Fruit fly (Drosophila melanogaster) whole organism, pupa: ENCODE measurements around the gene CG9733.

Experiments used
- CG10348 ChIP-seq: fragments of 200-800 bp; sonication (Bioruptor generic); IDR thresholded peaks from 2 replicates; pipeline ENCODE4 v1.3.6; 2022; ENCODE audit warnings: missing biosample characterization, missing genetic modification characterization
- CG12605 ChIP-seq: fragments of 200-800 bp; sonication (Bioruptor generic); IDR thresholded peaks from 2 replicates; pipeline ENCODE4 v1.3.6; 2022; ENCODE audit warnings: missing biosample characterization, missing genetic modification characterization
- CG13204 ChIP-seq: fragments of 200-800 bp; sonication (Bioruptor generic); optimal IDR thresholded peaks from 2 replicates; lab custom pipeline; 2018; ENCODE audit warnings: missing biosample characterization, mild to moderate bottlenecking, missing genetic modification characterization, moderate library complexity
- CG14655 ChIP-seq: fragments of 200-800 bp; sonication (Bioruptor generic); optimal IDR thresholded peaks from 3 replicates; lab custom pipeline; 2017; ENCODE audit warnings: mild to moderate bottlenecking, missing biosample characterization, missing genetic modification reagents, missing genetic modification characterization
- CG15710 ChIP-seq: fragments of 200-800 bp; sonication (Bioruptor generic); optimal IDR thresholded peaks from 2 replicates; lab custom pipeline; 2018; ENCODE audit warnings: missing biosample characterization, mild to moderate bottlenecking, missing genetic modification characterization, moderate library complexity
- CG17806 ChIP-seq: fragments of 200-800 bp; sonication (Bioruptor generic); optimal IDR thresholded peaks from 2 replicates; lab custom pipeline; 2018; ENCODE audit warnings: missing biosample characterization, mild to moderate bottlenecking, missing genetic modification characterization, moderate library complexity
- CG32121 ChIP-seq: fragments of 200-800 bp; sonication (Bioruptor generic); IDR thresholded peaks from 2 replicates; pipeline ENCODE4 v1.3.6; 2022; ENCODE audit warnings: missing biosample characterization, missing genetic modification characterization
- CG34367 ChIP-seq: fragments of 200-800 bp; sonication (Bioruptor generic); optimal IDR thresholded peaks from 2 replicates; lab custom pipeline; 2018; ENCODE audit warnings: missing biosample characterization, mild to moderate bottlenecking, missing genetic modification characterization
- CG4496 ChIP-seq: fragments of 200-800 bp; sonication (Bioruptor generic); IDR thresholded peaks from 3 replicates; pipeline ENCODE4 v1.3.6; 2022; ENCODE audit warnings: missing biosample characterization, missing genetic modification characterization
- CG8159 ChIP-seq: fragments of 200-800 bp; sonication (Bioruptor generic); optimal IDR thresholded peaks from 3 replicates; lab custom pipeline; 2018; ENCODE audit warnings: missing biosample characterization, mild to moderate bottlenecking, missing genetic modification characterization, moderate library complexity
- CG8301 ChIP-seq: fragments of 200-800 bp; sonication (Bioruptor generic); optimal IDR thresholded peaks from 2 replicates; lab custom pipeline; 2018; ENCODE audit warnings: missing biosample characterization, mild to moderate bottlenecking, missing genetic modification characterization
- CG9948 ChIP-seq: fragments of 200-800 bp; sonication (Bioruptor generic); optimal IDR thresholded peaks from 2 replicates; lab custom pipeline; 2018; ENCODE audit warnings: missing biosample characterization, mild to moderate bottlenecking, missing genetic modification characterization, moderate library complexity
- D1 ChIP-seq: fragments of 200-800 bp; sonication (Bioruptor generic); optimal IDR thresholded peaks from 2 replicates; lab custom pipeline; 2018; ENCODE audit warnings: missing biosample characterization, mild to moderate bottlenecking, missing genetic modification characterization, moderate library complexity
- EcR ChIP-seq: fragments of 200-800 bp; sonication (Bioruptor generic); optimal IDR thresholded peaks from 3 replicates; lab custom pipeline; 2019; ENCODE audit warnings: missing biosample characterization, missing genetic modification characterization, mild to moderate bottlenecking, moderate library complexity, missing genetic modification reagents
- Ets98B ChIP-seq: fragments of 200-800 bp; sonication (Bioruptor generic); IDR thresholded peaks from 2 replicates; pipeline ENCODE4 v1.3.6; 2022; ENCODE audit warnings: missing biosample characterization, missing genetic modification characterization
- Pif1A ChIP-seq: fragments of 200-800 bp; sonication (Bioruptor generic); optimal IDR thresholded peaks from 3 replicates; lab custom pipeline; 2016; ENCODE audit warnings: missing biosample characterization, missing genetic modification characterization
- Pif1B ChIP-seq: fragments of 200-800 bp; sonication (Bioruptor generic); optimal IDR thresholded peaks from 3 replicates; lab custom pipeline; 2016; ENCODE audit warnings: missing biosample characterization, missing genetic modification characterization
- Snoo ChIP-seq: fragments of 200-800 bp; sonication (Bioruptor generic); optimal IDR thresholded peaks from 3 replicates; lab custom pipeline; 2017; ENCODE audit warnings: missing biosample characterization, mild to moderate bottlenecking, missing genetic modification characterization, inconsistent platforms
- fd96Ca ChIP-seq: fragments of 200-800 bp; sonication (Bioruptor generic); IDR thresholded peaks from 3 replicates; pipeline ENCODE4 v1.3.6; 2022; ENCODE audit warnings: missing biosample characterization, missing genetic modification characterization
- gl ChIP-seq: fragments of 200-800 bp; sonication (Bioruptor generic); optimal IDR thresholded peaks from 2 replicates; lab custom pipeline; 2018; ENCODE audit warnings: missing biosample characterization, mild to moderate bottlenecking, missing genetic modification characterization
- rn ChIP-seq: fragments of 200-800 bp; sonication (Bioruptor generic); IDR thresholded peaks from 2 replicates; pipeline ENCODE4 v1.3.6; 2022; ENCODE audit warnings: missing biosample characterization, missing genetic modification characterization

Gene CG9733

dm6 chr3R:30275970-30276369 lies 29.5 kb upstream of the CG9733 start:
- TF ChIP-seq rn (GFP tag; lab: Robert Waterston, UW) (no peak), EcR (no peak), CG12605 (no peak), CG8301 (no peak), CG15710 (tag; lab: Kevin White, UChicago) (no peak), fd96Ca (GFP tag; lab: Robert Waterston, UW) (no peak), Pif1A (GFP tag; lab: Kevin White, UChicago) (no peak), gl (tag; lab: Kevin White, UChicago) (no peak), D1 (no peak)

dm6 chr3R:30273898-30274297 lies 27.4 kb upstream of the CG9733 start:
- TF ChIP-seq CG9948 (tag; lab: Kevin White, UChicago), result no peak
- no peak for TF ChIP-seq EcR
- no peak for TF ChIP-seq CG8301
- TF ChIP-seq CG4496 (GFP tag; lab: Robert Waterston, UW), result no peak
- no peak for TF ChIP-seq CG34367 (tag; lab: Kevin White, UChicago)
- TF ChIP-seq Snoo (tag; lab: Kevin White, UChicago), result no peak
- no peak for TF ChIP-seq CG15710 (tag; lab: Kevin White, UChicago)
- no peak for TF ChIP-seq D1
- no peak for TF ChIP-seq CG8159
- TF ChIP-seq Pif1A (GFP tag; lab: Kevin White, UChicago), result no peak
- TF ChIP-seq Pif1B, result no peak
- TF ChIP-seq CG13204 (GFP tag; lab: Kevin White, UChicago), result no peak
- TF ChIP-seq gl (tag; lab: Kevin White, UChicago), result no peak
- TF ChIP-seq rn (GFP tag; lab: Robert Waterston, UW), result no peak
- TF ChIP-seq fd96Ca (GFP tag; lab: Robert Waterston, UW), result no peak
- TF ChIP-seq Ets98B (GFP tag; lab: Robert Waterston, UW), result no peak
- no peak for TF ChIP-seq CG12605
- no peak for TF ChIP-seq CG10348 (GFP tag; lab: Robert Waterston, UW)
- no peak for TF ChIP-seq CG32121 (GFP tag; lab: Robert Waterston, UW)
- no peak for TF ChIP-seq CG17806 (tag; lab: Kevin White, UChicago)

- TF ChIP-seq CG34367 (tag; lab: Kevin White, UChicago), result no peak
- TF ChIP-seq CG32121 (GFP tag; lab: Robert Waterston, UW), result no peak
- TF ChIP-seq Ets98B (GFP tag; lab: Robert Waterston, UW), result no peak
- no peak for TF ChIP-seq CG15710 (tag; lab: Kevin White, UChicago)
- no peak for TF ChIP-seq CG8301
- no peak for TF ChIP-seq D1
- no peak for TF ChIP-seq gl (tag; lab: Kevin White, UChicago)
- TF ChIP-seq Pif1A (GFP tag; lab: Kevin White, UChicago), result no peak
- TF ChIP-seq CG8159, result no peak
- TF ChIP-seq CG4496 (GFP tag; lab: Robert Waterston, UW), result no peak
- no peak for TF ChIP-seq Snoo (tag; lab: Kevin White, UChicago)
- TF ChIP-seq CG17806 (tag; lab: Kevin White, UChicago), result no peak
- no peak for TF ChIP-seq EcR
- TF ChIP-seq CG13204 (GFP tag; lab: Kevin White, UChicago), result no peak
- TF ChIP-seq rn (GFP tag; lab: Robert Waterston, UW), result no peak
- no peak for TF ChIP-seq fd96Ca (GFP tag; lab: Robert Waterston, UW)
- no peak for TF ChIP-seq CG12605
- no peak for TF ChIP-seq CG10348 (GFP tag; lab: Robert Waterston, UW)
- no peak for TF ChIP-seq Pif1B
Measured at dm6 chr3R:30272858-30273379, 26.4 kb upstream of the CG9733 start.

dm6 chr3R:30272176-30272857 lies 25.8 kb upstream of the CG9733 start:
- TF ChIP-seq CG12605 (peak; percentile 91), CG9948 (tag; lab: Kevin White, UChicago) (peak; percentile 99), fd96Ca (GFP tag; lab: Robert Waterston, UW) (peak; percentile 81; the same call in 2 of the 3 replicates), CG10348 (GFP tag; lab: Robert Waterston, UW) (no peak), CG8301 (peak; percentile 98), EcR (peak; percentile 62), D1 (peak; percentile 98), Ets98B (GFP tag; lab: Robert Waterston, UW) (peak; percentile 73), Pif1A (GFP tag; lab: Kevin White, UChicago) (peak; percentile 90), CG15710 (tag; lab: Kevin White, UChicago) (peak; percentile 98), gl (tag; lab: Kevin White, UChicago) (peak; percentile 96), Snoo (tag; lab: Kevin White, UChicago) (peak; percentile 92), rn (GFP tag; lab: Robert Waterston, UW) (peak; percentile 82), CG17806 (tag; lab: Kevin White, UChicago) (peak; percentile 99), CG34367 (tag; lab: Kevin White, UChicago) (peak; percentile 98), CG14655 (GFP tag; lab: Kevin White, UChicago) (peak; percentile 99), CG8159 (peak; percentile 98), Pif1B (peak; percentile 93), CG13204 (GFP tag; lab: Kevin White, UChicago) (peak; percentile 90), CG4496 (GFP tag; lab: Robert Waterston, UW) (peak; percentile 96), CG32121 (GFP tag; lab: Robert Waterston, UW) (peak; percentile 40; the same call in 1 of the 2 replicates)

dm6 chr3R:30271120-30271467 lies 24.6 kb upstream of the CG9733 start:
- TF ChIP-seq CG32121 (GFP tag; lab: Robert Waterston, UW), result no peak
- TF ChIP-seq Snoo (tag; lab: Kevin White, UChicago), result no peak
- no peak for TF ChIP-seq D1
- 0 out of 3 replicates have a peak, but pooled peaks have one; percentile 9 for TF ChIP-seq CG4496 (GFP tag; lab: Robert Waterston, UW)
- TF ChIP-seq CG10348 (GFP tag; lab: Robert Waterston, UW), result no peak
- peak; percentile 54 for TF ChIP-seq CG13204 (GFP tag; lab: Kevin White, UChicago)
- 0 out of 3 replicates have a peak, but pooled peaks have one; percentile 19 for TF ChIP-seq fd96Ca (GFP tag; lab: Robert Waterston, UW)
- TF ChIP-seq EcR, result peak; percentile 63
- no peak for TF ChIP-seq Pif1B
- TF ChIP-seq CG8301, result no peak
